Worm (Caenorhabditis elegans): ENCODE measurements around the gene tdo-2.

DNA sequence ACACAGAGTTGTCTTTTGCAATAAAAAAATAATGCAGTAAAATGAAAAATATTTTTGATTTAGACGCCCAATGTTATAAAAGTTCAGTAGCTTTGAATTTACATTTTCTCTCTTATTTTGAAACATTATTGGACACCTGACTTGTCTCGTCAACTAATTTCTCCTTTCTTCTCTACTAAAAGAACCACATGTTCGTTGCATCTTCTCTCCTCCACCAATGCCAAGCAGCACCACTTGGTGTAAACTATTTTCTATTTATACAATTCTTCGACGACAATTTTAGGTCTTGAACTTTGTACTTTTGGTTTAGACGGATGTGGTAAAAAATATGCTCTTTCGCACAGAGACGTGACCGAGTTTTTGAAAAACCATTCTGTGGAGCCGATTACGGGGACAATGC lies 10.9 kb upstream of the tdo-2 start:
- TF ChIP-seq flt-1 (GFP tag; IDR thresholded peaks at IDR 0.05) (no peak), tbx-11 (GFP tag; IDR thresholded peaks at IDR 0.05) (no peak), hnd-1 (tag; optimal IDR thresholded peaks at IDR 0.05) (no peak), ama-1 (optimal IDR thresholded peaks at IDR 0.05) (no peak), F13C5.2 (tag; optimal IDR thresholded peaks at IDR 0.05) (no peak), sea-1 (GFP tag; conservative IDR thresholded peaks at IDR 0.05) (no peak), tbx-37 (GFP tag; conservative IDR thresholded peaks at IDR 0.05) (no peak), hmg-4 (GFP tag; optimal IDR thresholded peaks at IDR 0.05) (no peak), pes-1 (GFP tag; IDR thresholded peaks at IDR 0.05) (no peak), B0310.2 (tag; optimal IDR thresholded peaks at IDR 0.05) (no peak), aly-1 (tag; optimal IDR thresholded peaks at IDR 0.05) (no peak), tra-4 (tag; optimal IDR thresholded peaks at IDR 0.05) (no peak), hmbx-1 (tag; optimal IDR thresholded peaks at IDR 0.05) (no peak), ceh-36 (tag; optimal IDR thresholded peaks at IDR 0.05) (no peak)
